Fruit fly (Drosophila melanogaster) whole organism, embryonic: ENCODE measurements around the gene CG5355.

Source experiments
- Bgb ChIP-seq: fragments of 200-800 bp; sonication (Bioruptor generic); IDR thresholded peaks from 2 replicates; pipeline ENCODE4 v1.3.6; 2022; ENCODE audit warnings: missing biosample characterization, missing genetic modification characterization; ENCODE audit not compliant: partially characterized antibody
- CG10274 ChIP-seq: fragments of 200-800 bp; sonication (Bioruptor generic); optimal IDR thresholded peaks from 3 replicates; lab custom pipeline; 2017; ENCODE audit warnings: missing biosample characterization, mild to moderate bottlenecking, missing genetic modification characterization
- CG12104 ChIP-seq: fragments of 200-800 bp; sonication (Bioruptor generic); optimal IDR thresholded peaks from 3 replicates; lab custom pipeline; 2016; ENCODE audit warnings: missing biosample characterization, missing genetic modification characterization
- CG12659 ChIP-seq: fragments of 200-800 bp; sonication (Bioruptor generic); optimal IDR thresholded peaks from 3 replicates; lab custom pipeline; 2017; ENCODE audit warnings: mild to moderate bottlenecking, missing biosample characterization, missing genetic modification reagents, missing genetic modification characterization
- CG13287 ChIP-seq: fragments of 200-800 bp; sonication (Bioruptor generic); IDR thresholded peaks from 2 replicates; pipeline ENCODE4 v1.3.6; 2022; ENCODE audit warnings: missing biosample characterization, missing genetic modification characterization; ENCODE audit not compliant: partially characterized antibody
- CG13296 ChIP-seq: fragments of 200-800 bp; sonication (Bioruptor generic); optimal IDR thresholded peaks from 3 replicates; lab custom pipeline; 2018; ENCODE audit warnings: missing biosample characterization, mild to moderate bottlenecking, missing genetic modification characterization
- CG13424 ChIP-seq: fragments of 200-800 bp; sonication (Bioruptor generic); optimal IDR thresholded peaks from 2 replicates; lab custom pipeline; 2019; ENCODE audit warnings: missing biosample characterization, mild to moderate bottlenecking, missing genetic modification characterization, moderate library complexity
- CG1603 ChIP-seq: fragments of 200-800 bp; sonication (Bioruptor generic); optimal IDR thresholded peaks from 2 replicates; lab custom pipeline; 2019; ENCODE audit warnings: missing biosample characterization, mild to moderate bottlenecking, missing genetic modification characterization, moderate library complexity
- CG1832 ChIP-seq: fragments of 200-800 bp; sonication (Bioruptor generic); optimal IDR thresholded peaks from 2 replicates; lab custom pipeline; 2017; ENCODE audit warnings: missing biosample characterization, mild to moderate bottlenecking, missing genetic modification characterization, inconsistent platforms
- CG18619 ChIP-seq: fragments of 200-800 bp; sonication (Bioruptor generic); optimal IDR thresholded peaks from 3 replicates; lab custom pipeline; 2017; ENCODE audit warnings: missing biosample characterization, mild to moderate bottlenecking, missing genetic modification characterization
- CG2116 ChIP-seq: fragments of 200-800 bp; sonication (Bioruptor generic); optimal IDR thresholded peaks from 3 replicates; lab custom pipeline; 2018; ENCODE audit warnings: missing biosample characterization, mild to moderate bottlenecking, missing genetic modification characterization
- CG34422 ChIP-seq: fragments of 200-800 bp; sonication (Bioruptor generic); IDR thresholded peaks from 3 replicates; pipeline ENCODE4 v1.3.6; 2022; ENCODE audit warnings: missing biosample characterization, missing genetic modification characterization
- CG4730 ChIP-seq: fragments of 200-800 bp; sonication (Bioruptor generic); IDR thresholded peaks from 2 replicates; pipeline ENCODE4 v1.3.6; 2022; ENCODE audit warnings: missing biosample characterization, missing genetic modification characterization
- D19A ChIP-seq: fragments of 200-800 bp; optimal IDR thresholded peaks from 3 replicates; lab custom pipeline; 2019; ENCODE audit warnings: missing biosample characterization, mild to moderate bottlenecking, missing genetic modification characterization, moderate library complexity
- Deaf1 ChIP-seq: fragments of 200-800 bp; optimal IDR thresholded peaks from 3 replicates; lab custom pipeline; 2019; ENCODE audit warnings: missing biosample characterization, mild to moderate bottlenecking, missing genetic modification characterization, moderate library complexity
- Dip3 ChIP-seq: fragments of 200-800 bp; sonication (Bioruptor generic); optimal IDR thresholded peaks from 3 replicates; lab custom pipeline; 2016; ENCODE audit warnings: missing biosample characterization, missing genetic modification characterization
- Dll ChIP-seq: fragments of 200-800 bp; sonication (Bioruptor generic); IDR thresholded peaks from 4 replicates; pipeline ENCODE4 v1.3.6; 2022; ENCODE audit warnings: missing biosample characterization, missing genetic modification characterization; ENCODE audit not compliant: partially characterized antibody
- Fer1 ChIP-seq: fragments of 200-800 bp; sonication (Bioruptor generic); optimal IDR thresholded peaks from 2 replicates; lab custom pipeline; 2017; ENCODE audit warnings: missing biosample characterization, mild to moderate bottlenecking, missing genetic modification characterization
- HLH4C ChIP-seq: fragments of 200-800 bp; sonication (Bioruptor generic); IDR thresholded peaks from 3 replicates; pipeline ENCODE4 v1.3.6; 2022; ENCODE audit warnings: missing biosample characterization, missing genetic modification characterization; ENCODE audit not compliant: partially characterized antibody
- Hr51 ChIP-seq, 2 experiments: fragments of 200-800 bp; sonication (Bioruptor generic); optimal IDR thresholded peaks; 2 replicates in 1 of 2; 3 replicates in 1 of 2; lab custom pipeline; 2016 to 2018; ENCODE audit warnings: missing biosample characterization in 2 of 2, missing genetic modification characterization in 2 of 2, mild to moderate bottlenecking in 1 of 2, moderate library complexity in 1 of 2
- NC2β ChIP-seq: fragments of 200-800 bp; sonication (Bioruptor generic); optimal IDR thresholded peaks from 2 replicates; lab custom pipeline; 2016; ENCODE audit warnings: missing biosample characterization, missing genetic modification characterization
- Scr ChIP-seq: fragments of 200-800 bp; sonication (Bioruptor generic); IDR thresholded peaks from 2 replicates; pipeline ENCODE4 v1.3.6; 2022; ENCODE audit warnings: missing biosample characterization, missing genetic modification characterization; ENCODE audit not compliant: partially characterized antibody
- Tbp ChIP-seq: fragments of >200 bp; optimal IDR thresholded peaks from 2 replicates; lab custom pipeline; 2018; ENCODE audit warnings: missing biosample characterization, missing genetic modification characterization
- YL-1 ChIP-seq: fragments of 200-800 bp; sonication (Bioruptor generic); optimal IDR thresholded peaks from 3 replicates; lab custom pipeline; 2017; ENCODE audit warnings: missing biosample characterization, mild to moderate bottlenecking, missing genetic modification characterization
- ap ChIP-seq: fragments of 200-800 bp; sonication (Bioruptor generic); IDR thresholded peaks from 2 replicates; pipeline ENCODE4 v1.3.6; 2022; ENCODE audit warnings: missing biosample characterization, missing genetic modification characterization
- ara ChIP-seq: fragments of 200-800 bp; sonication (Bioruptor generic); IDR thresholded peaks from 2 replicates; pipeline ENCODE4 v1.3.6; 2022; ENCODE audit warnings: missing biosample characterization, missing genetic modification characterization
- ase ChIP-seq: fragments of 200-800 bp; sonication (Bioruptor generic); IDR thresholded peaks from 3 replicates; pipeline ENCODE4 v1.3.6; 2022; ENCODE audit warnings: missing biosample characterization, missing genetic modification characterization
- ash1 ChIP-seq: fragments of 200-800 bp; sonication (Bioruptor generic); optimal IDR thresholded peaks from 2 replicates; lab custom pipeline; 2018; ENCODE audit warnings: missing biosample characterization, mild to moderate bottlenecking, missing genetic modification characterization
- bbx ChIP-seq: fragments of 200-800 bp; sonication (Bioruptor generic); IDR thresholded peaks from 2 replicates; pipeline ENCODE4 v1.3.6; 2022; ENCODE audit warnings: missing biosample characterization, missing genetic modification characterization; ENCODE audit not compliant: partially characterized antibody
- bcd ChIP-seq: fragments of 200-800 bp; sonication (Bioruptor generic); optimal IDR thresholded peaks from 2 replicates; lab custom pipeline; 2017; ENCODE audit warnings: missing biosample characterization, mild to moderate bottlenecking, missing genetic modification characterization
- chif ChIP-seq, 2 experiments: fragments of 200-800 bp; sonication (Bioruptor generic); optimal IDR thresholded peaks; 3 replicates each; lab custom pipeline; 2016; ENCODE audit warnings: missing biosample characterization in 2 of 2, missing genetic modification characterization in 2 of 2
- dan ChIP-seq: fragments of 200-800 bp; sonication (Bioruptor generic); IDR thresholded peaks from 2 replicates; pipeline ENCODE4 v1.3.6; 2022; ENCODE audit warnings: missing biosample characterization, missing genetic modification characterization
- dm ChIP-seq: fragments of 200-800 bp; sonication (Bioruptor generic); optimal IDR thresholded peaks from 3 replicates; lab custom pipeline; 2016; ENCODE audit warnings: missing biosample characterization, missing genetic modification characterization
- gro ChIP-seq: fragments of 200-800 bp; sonication (Bioruptor generic); optimal IDR thresholded peaks from 2 replicates; lab custom pipeline; 2016; ENCODE audit warnings: missing biosample characterization, missing genetic modification characterization
- hbn ChIP-seq: fragments of 200-800 bp; sonication (Bioruptor generic); IDR thresholded peaks from 2 replicates; pipeline ENCODE4 v1.3.6; 2022; ENCODE audit warnings: missing biosample characterization, missing genetic modification characterization; ENCODE audit not compliant: partially characterized antibody
- hkb ChIP-seq, 2 experiments: fragments of 200-800 bp in 1 of 2; fragments of >200 bp in 1 of 2; sonication (Bioruptor generic) in 1 of 2; IDR thresholded peaks in 1 of 2; optimal IDR thresholded peaks in 1 of 2; 2 replicates each; pipeline versions ENCODE4 v1.3.6 to Lab custom; 2017 to 2022; ENCODE audit warnings: missing biosample characterization in 1 of 2, missing genetic modification characterization in 1 of 2
- klu ChIP-seq: fragments of 200-800 bp; sonication (Bioruptor generic); IDR thresholded peaks from 2 replicates; pipeline ENCODE4 v1.3.6; 2022; ENCODE audit warnings: missing biosample characterization, missing genetic modification characterization
- lilli ChIP-seq: fragments of 200-800 bp; sonication (Bioruptor generic); optimal IDR thresholded peaks from 3 replicates; lab custom pipeline; 2016; ENCODE audit warnings: missing biosample characterization, missing genetic modification characterization
- nerfin-1 ChIP-seq: fragments of 200-800 bp; sonication (Bioruptor generic); optimal IDR thresholded peaks from 3 replicates; lab custom pipeline; 2019; ENCODE audit warnings: missing biosample characterization, mild to moderate bottlenecking, missing genetic modification characterization, moderate library complexity
- pan ChIP-seq, 4 experiments: fragments of >200 bp in 3 of 4; fragments of 200-800 bp in 1 of 4; sonication (Bioruptor generic) in 1 of 4; optimal IDR thresholded peaks in 3 of 4; IDR thresholded peaks in 1 of 4; 2 replicates each; pipeline versions ENCODE4 v1.3.6 to Lab custom; 2017 to 2022; ENCODE audit warnings: missing biosample characterization in 2 of 4, missing genetic modification characterization in 2 of 4, mixed read lengths in 1 of 4
- psq ChIP-seq: fragments of 200-800 bp; sonication (Bioruptor generic); optimal IDR thresholded peaks from 2 replicates; lab custom pipeline; 2017; ENCODE audit warnings: missing biosample characterization, missing genetic modification characterization
- pzg ChIP-seq: fragments of 200-800 bp; sonication (Bioruptor generic); optimal IDR thresholded peaks from 3 replicates; lab custom pipeline; 2018; ENCODE audit warnings: missing biosample characterization, mild to moderate bottlenecking, missing genetic modification characterization, moderate library complexity
- row ChIP-seq: fragments of 200-800 bp; sonication (Bioruptor generic); IDR thresholded peaks from 3 replicates; pipeline ENCODE4 v1.3.6; 2022; ENCODE audit warnings: missing biosample characterization, missing genetic modification characterization
- sna ChIP-seq: fragments of 200-800 bp; sonication (Bioruptor generic); IDR thresholded peaks from 2 replicates; pipeline ENCODE4 v1.3.6; 2022; ENCODE audit warnings: missing biosample characterization, missing genetic modification characterization; ENCODE audit not compliant: partially characterized antibody
- unc-4 ChIP-seq: fragments of 200-800 bp; sonication (Bioruptor generic); IDR thresholded peaks from 2 replicates; pipeline ENCODE4 v1.3.6; 2022; ENCODE audit warnings: missing biosample characterization, missing genetic modification characterization; ENCODE audit not compliant: partially characterized antibody
- zen ChIP-seq: fragments of 200-800 bp; sonication (Bioruptor generic); optimal IDR thresholded peaks from 3 replicates; lab custom pipeline; 2018; ENCODE audit warnings: missing biosample characterization, mild to moderate bottlenecking, missing genetic modification characterization, moderate library complexity
- zen2 ChIP-seq: fragments of 200-800 bp; sonication (Bioruptor generic); IDR thresholded peaks from 3 replicates; pipeline ENCODE4 v1.3.6; 2022; ENCODE audit warnings: missing biosample characterization, missing genetic modification characterization; ENCODE audit not compliant: partially characterized antibody

Gene CG5355

DNA sequence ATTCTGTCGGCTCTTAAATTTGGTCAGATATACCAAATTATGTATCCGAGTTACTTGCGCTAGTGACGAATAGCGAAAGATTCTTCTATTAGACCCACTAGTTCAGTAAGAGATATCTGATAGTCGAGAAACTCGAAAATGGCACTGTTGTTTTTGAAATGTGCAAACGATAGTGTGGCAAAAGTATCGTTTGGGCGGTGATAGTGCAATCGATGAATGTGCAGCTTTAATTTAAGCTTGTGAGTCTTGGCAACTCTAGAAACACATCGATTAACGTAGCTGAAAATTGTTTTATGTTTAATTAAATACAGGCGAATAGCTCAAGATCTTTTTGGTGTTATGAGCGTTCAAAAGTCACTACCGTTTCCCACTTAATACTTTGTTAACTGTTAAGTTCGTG is 24.1 kb upstream of the CG5355 start, which contains the start of gene STUB1 (continued):
- TF ChIP-seq hkb (optimal IDR thresholded peaks at IDR 0.05; lab: Kevin White, UChicago) (no peak), hkb (GFP tag; IDR thresholded peaks at IDR 0.05; lab: Robert Waterston, UW) (no peak), klu (GFP tag; lab: Robert Waterston, UW) (no peak), ap (GFP tag; lab: Robert Waterston, UW) (no peak), NC2β (no peak), gro (GFP tag; lab: Kevin White, UChicago) (peak; percentile 30), HLH4C (GFP tag; lab: Robert Waterston, UW) (peak; percentile 100), Hr51 (GFP tag; optimal IDR thresholded peaks at IDR 0.05; lab: Kevin White, UChicago) (no peak), dan (GFP tag; lab: Robert Waterston, UW) (no peak), lilli (GFP tag; lab: Kevin White, UChicago) (peak; percentile 31), CG34422 (no peak), pzg (peak; percentile 90), CG4730 (no peak), Dip3 (no peak), Dll (GFP tag; lab: Robert Waterston, UW) (peak; percentile 95), CG1832 (GFP tag; lab: Kevin White, UChicago) (no peak), row (peak; percentile 77), Tbp (GFP tag; lab: Kevin White, UChicago) (no peak)

DNA sequence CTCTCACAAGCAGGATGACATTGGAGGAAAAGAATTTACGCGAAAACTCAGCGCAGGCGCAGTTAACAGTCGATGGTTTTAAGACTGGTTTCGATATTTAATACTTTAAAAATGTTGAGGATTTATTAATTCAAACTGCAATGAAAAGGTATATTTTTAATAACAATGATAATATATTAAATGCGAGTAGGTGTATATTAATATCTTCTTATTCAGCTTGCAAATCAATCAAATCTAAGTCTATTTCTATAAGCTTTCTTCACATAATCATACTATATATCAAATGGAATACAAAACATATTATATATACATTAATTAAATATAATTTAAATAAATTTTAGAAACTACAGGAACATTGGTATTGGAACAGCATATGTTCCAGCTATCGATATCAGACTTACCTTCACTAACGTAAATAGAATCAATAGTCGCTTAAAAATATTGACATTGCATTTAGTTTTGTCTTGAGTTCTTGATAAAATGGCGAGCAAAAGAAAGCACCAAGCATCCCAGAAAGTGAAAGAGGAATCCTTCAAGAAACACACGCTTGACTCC is 22.4 kb upstream of the CG5355 start, which contains the start of the genes TBC1D16 and holn1:
TBC1D16 (minus strand) TSS at position 51 of the 555 bp plus-strand sequence.
holn1 (plus strand) TSS at position 390 of the 555 bp plus-strand sequence.
- TF ChIP-seq bcd (GFP tag; lab: Kevin White, UChicago): no peak
- no peak for TF ChIP-seq psq (GFP tag; lab: Kevin White, UChicago)
- no peak for TF ChIP-seq ara (GFP tag; lab: Robert Waterston, UW)
- TF ChIP-seq pan (optimal IDR thresholded peaks at IDR 0.05; lab: Kevin White, UChicago): no peak
- no peak for TF ChIP-seq pan (GFP tag; optimal IDR thresholded peaks at IDR 0.05 in 1 of 2, IDR thresholded peaks at IDR 0.05 in 1 of 2)
- TF ChIP-seq D19A (tag; lab: Kevin White, UChicago): no peak
- TF ChIP-seq dm (GFP tag; lab: Kevin White, UChicago): no peak
- TF ChIP-seq ase (GFP tag; lab: Robert Waterston, UW): no peak
- peak; percentile 41 for TF ChIP-seq CG13296 (GFP tag; lab: Kevin White, UChicago)
- TF ChIP-seq zen2 (GFP tag; lab: Robert Waterston, UW): peak; percentile 5; the same call in 1 of the 3 replicates
- peak; percentile 64 for TF ChIP-seq unc-4 (GFP tag; lab: Robert Waterston, UW)
- TF ChIP-seq bbx (GFP tag; lab: Robert Waterston, UW): peak; percentile 30; the same call in 1 of the 2 replicates
- no peak for TF ChIP-seq CG18619 (GFP tag; lab: Kevin White, UChicago)
- peak; percentile 21 for TF ChIP-seq CG2116 (GFP tag; lab: Kevin White, UChicago)
- no peak for TF ChIP-seq Deaf1 (tag; lab: Kevin White, UChicago)
- peak; percentile 78 for TF ChIP-seq CG13287 (GFP tag; lab: Robert Waterston, UW)
- peak; percentile 37 for TF ChIP-seq CG12659 (GFP tag; lab: Kevin White, UChicago)
- no peak for TF ChIP-seq chif (GFP tag; optimal IDR thresholded peaks at IDR 0.05; lab: Kevin White, UChicago)
- TF ChIP-seq CG10274 (GFP tag; lab: Kevin White, UChicago): no peak
- no peak for TF ChIP-seq YL-1 (GFP tag; lab: Kevin White, UChicago)
- TF ChIP-seq CG1603 (tag; lab: Kevin White, UChicago): peak; percentile 8
- TF ChIP-seq Scr: peak; percentile 71
- peak; percentile 42; the same call in 1 of the 2 replicates for TF ChIP-seq Bgb (GFP tag; lab: Robert Waterston, UW)
- no peak for TF ChIP-seq ash1 (GFP tag; lab: Kevin White, UChicago)
- peak; percentile 53; the same call in 1 of the 2 replicates for TF ChIP-seq hbn (GFP tag; lab: Robert Waterston, UW)
- peak; percentile 13 for TF ChIP-seq CG13424 (tag; lab: Kevin White, UChicago)
- TF ChIP-seq zen: peak; percentile 1
- 0 out of 2 replicates have a peak, but pooled peaks have one; percentile 32 for TF ChIP-seq sna (GFP tag; lab: Robert Waterston, UW)
- TF ChIP-seq CG12104 (GFP tag; lab: Kevin White, UChicago): peak; percentile 1
- TF ChIP-seq row: peak; percentile 55; the same call in 1 of the 3 replicates
- peak; percentile 3 for TF ChIP-seq nerfin-1 (tag; lab: Kevin White, UChicago)
- TF ChIP-seq Fer1: no peak
